Fruit fly (Drosophila melanogaster) whole organism, embryonic: Measurements from ENCODE around the gene CG14631.

ENCODE experiments used
- Awh ChIP-seq: fragments of 200-800 bp; sonication (Bioruptor generic); IDR thresholded peaks from 2 replicates; pipeline ENCODE4, ENCODE4 v1.3.6; 2022; ENCODE audit warnings: missing biosample characterization, missing genetic modification characterization
- BEAF-32 ChIP-seq: fragments of 200-800 bp; sonication (Bioruptor generic); optimal IDR thresholded peaks from 3 replicates; lab custom pipeline; 2017; ENCODE audit warnings: missing biosample characterization, missing genetic modification characterization, mild to moderate bottlenecking, moderate library complexity, missing genetic modification reagents
- Blimp-1 ChIP-seq: fragments of 200-800 bp; sonication (Bioruptor generic); optimal IDR thresholded peaks from 3 replicates; lab custom pipeline; 2018; ENCODE audit warnings: missing biosample characterization, missing genetic modification characterization, mild to moderate bottlenecking, moderate library complexity, missing genetic modification reagents
- CG10267 ChIP-seq: fragments of 200-800 bp; sonication (Bioruptor generic); optimal IDR thresholded peaks from 2 replicates; lab custom pipeline; 2018; ENCODE audit warnings: missing biosample characterization, mild to moderate bottlenecking, missing genetic modification characterization, moderate library complexity
- CG11247 ChIP-seq: fragments of 200-800 bp; sonication (Bioruptor generic); IDR thresholded peaks from 2 replicates; pipeline ENCODE4 v1.3.6; 2022; ENCODE audit warnings: missing biosample characterization, missing genetic modification characterization
- CG13624 ChIP-seq: fragments of 200-800 bp; sonication (Bioruptor generic); optimal IDR thresholded peaks from 2 replicates; lab custom pipeline; 2016; ENCODE audit warnings: missing biosample characterization, missing genetic modification characterization
- CG1603 ChIP-seq: fragments of 200-800 bp; sonication (Bioruptor generic); optimal IDR thresholded peaks from 2 replicates; lab custom pipeline; 2019; ENCODE audit warnings: missing biosample characterization, mild to moderate bottlenecking, missing genetic modification characterization, moderate library complexity
- CG17186 ChIP-seq: fragments of 200-800 bp; sonication (Bioruptor generic); optimal IDR thresholded peaks from 3 replicates; lab custom pipeline; 2017; ENCODE audit warnings: missing biosample characterization, missing genetic modification reagents, missing genetic modification characterization
- CG33557 ChIP-seq: fragments of 200-800 bp; sonication (Bioruptor generic); optimal IDR thresholded peaks from 2 replicates; lab custom pipeline; 2019; ENCODE audit warnings: missing biosample characterization, mild to moderate bottlenecking, missing genetic modification characterization, moderate library complexity
- CG4617 ChIP-seq: fragments of 200-800 bp; sonication (Bioruptor generic); optimal IDR thresholded peaks from 3 replicates; lab custom pipeline; 2016; ENCODE audit warnings: missing biosample characterization, missing genetic modification characterization, borderline replicate concordance
- CG6175 ChIP-seq: fragments of 200-800 bp; sonication (Bioruptor generic); IDR thresholded peaks from 3 replicates; pipeline ENCODE4 v1.3.6; 2022; ENCODE audit warnings: missing biosample characterization, missing genetic modification characterization
- CG7839 ChIP-seq: fragments of 200-800 bp; sonication (Bioruptor generic); optimal IDR thresholded peaks from 3 replicates; lab custom pipeline; 2018; ENCODE audit warnings: missing biosample characterization, mild to moderate bottlenecking, missing genetic modification characterization, moderate library complexity
- CG8281 ChIP-seq: fragments of 200-800 bp; sonication (Bioruptor generic); optimal IDR thresholded peaks from 2 replicates; lab custom pipeline; 2018; ENCODE audit warnings: missing biosample characterization, mild to moderate bottlenecking, missing genetic modification characterization, moderate library complexity
- CG9797 ChIP-seq: fragments of 200-800 bp; sonication (Bioruptor generic); optimal IDR thresholded peaks from 3 replicates; lab custom pipeline; 2018; ENCODE audit warnings: missing biosample characterization, mild to moderate bottlenecking, missing genetic modification characterization
- Dbx ChIP-seq: fragments of 200-800 bp; sonication (Bioruptor generic); IDR thresholded peaks from 3 replicates; pipeline ENCODE4 v1.3.6; 2022; ENCODE audit warnings: missing biosample characterization, missing genetic modification characterization
- Dll ChIP-seq: fragments of 200-800 bp; sonication (Bioruptor generic); IDR thresholded peaks from 4 replicates; pipeline ENCODE4 v1.3.6; 2022; ENCODE audit warnings: missing biosample characterization, missing genetic modification characterization; ENCODE audit not compliant: partially characterized antibody
- Doc3 ChIP-seq: fragments of 200-800 bp; sonication (Bioruptor generic); IDR thresholded peaks from 3 replicates; pipeline ENCODE4 v1.3.6; 2022; ENCODE audit warnings: missing biosample characterization, missing genetic modification characterization; ENCODE audit not compliant: partially characterized antibody
- Dref ChIP-seq: fragments of 200-800 bp; sonication (Bioruptor generic); IDR thresholded peaks from 2 replicates; pipeline ENCODE4 v1.3.6; 2022; ENCODE audit warnings: missing biosample characterization, missing genetic modification characterization
- E2f2 ChIP-seq: fragments of 200-800 bp; sonication (Bioruptor generic); IDR thresholded peaks from 2 replicates; pipeline ENCODE4 v1.3.6; 2022; ENCODE audit warnings: missing biosample characterization, missing genetic modification characterization
- Fer2 ChIP-seq: fragments of 200-800 bp; sonication (Bioruptor generic); optimal IDR thresholded peaks from 2 replicates; lab custom pipeline; 2018; ENCODE audit warnings: missing biosample characterization, mild to moderate bottlenecking, missing genetic modification characterization, moderate library complexity
- HHEX ChIP-seq: fragments of 200-800 bp; sonication (Bioruptor generic); optimal IDR thresholded peaks from 3 replicates; lab custom pipeline; 2017; ENCODE audit warnings: missing biosample characterization, mild to moderate bottlenecking, missing genetic modification characterization, missing genetic modification reagents
- HLH4C ChIP-seq: fragments of 200-800 bp; sonication (Bioruptor generic); IDR thresholded peaks from 3 replicates; pipeline ENCODE4 v1.3.6; 2022; ENCODE audit warnings: missing biosample characterization, missing genetic modification characterization; ENCODE audit not compliant: partially characterized antibody
- Hand ChIP-seq: fragments of 200-800 bp; sonication (Bioruptor generic); optimal IDR thresholded peaks from 2 replicates; lab custom pipeline; 2017; ENCODE audit warnings: mild to moderate bottlenecking, missing biosample characterization, missing genetic modification reagents, missing genetic modification characterization
- Lhr ChIP-seq: fragments of 200-800 bp; sonication (Bioruptor generic); optimal IDR thresholded peaks from 3 replicates; lab custom pipeline; 2017; ENCODE audit warnings: mild to moderate bottlenecking, missing biosample characterization, missing genetic modification reagents, missing genetic modification characterization
- MESR4 ChIP-seq: fragments of 200-800 bp; sonication (Bioruptor generic); optimal IDR thresholded peaks from 2 replicates; lab custom pipeline; 2018; ENCODE audit warnings: missing biosample characterization, mild to moderate bottlenecking, missing genetic modification characterization, moderate library complexity
- Myb ChIP-seq: fragments of 200-800 bp; sonication (Bioruptor generic); optimal IDR thresholded peaks from 2 replicates; lab custom pipeline; 2016; ENCODE audit warnings: missing biosample characterization, missing genetic modification characterization
- Nf-YB ChIP-seq: fragments of 200-800 bp; sonication (Bioruptor generic); optimal IDR thresholded peaks from 3 replicates; lab custom pipeline; 2019; ENCODE audit warnings: missing biosample characterization, mild to moderate bottlenecking, missing genetic modification characterization, moderate library complexity
- Nf-YC ChIP-seq: fragments of 200-800 bp; optimal IDR thresholded peaks from 3 replicates; lab custom pipeline; 2019; ENCODE audit warnings: missing biosample characterization, mild to moderate bottlenecking, missing genetic modification characterization, moderate library complexity
- Pdp1 ChIP-seq, 2 experiments: fragments of 200-800 bp; sonication (Bioruptor generic); optimal IDR thresholded peaks; 3 replicates each; lab custom pipeline; 2016; ENCODE audit warnings: missing biosample characterization in 2 of 2, missing genetic modification characterization in 2 of 2, mild to moderate bottlenecking in 1 of 2, moderate library complexity in 1 of 2
- Sry-β ChIP-seq: fragments of 200-800 bp; sonication (Bioruptor generic); optimal IDR thresholded peaks from 2 replicates; lab custom pipeline; 2018; ENCODE audit warnings: missing biosample characterization, mild to moderate bottlenecking, missing genetic modification characterization, moderate library complexity
- Sry-δ ChIP-seq: fragments of 200-800 bp; sonication (Bioruptor generic); optimal IDR thresholded peaks from 2 replicates; lab custom pipeline; 2016; ENCODE audit warnings: missing biosample characterization, missing genetic modification characterization
- Usf ChIP-seq: fragments of 200-800 bp; sonication (Bioruptor generic); optimal IDR thresholded peaks from 2 replicates; lab custom pipeline; 2017; ENCODE audit warnings: missing genotype, missing biosample characterization, missing genetic modification characterization
- YL-1 ChIP-seq: fragments of 200-800 bp; sonication (Bioruptor generic); optimal IDR thresholded peaks from 3 replicates; lab custom pipeline; 2017; ENCODE audit warnings: missing biosample characterization, mild to moderate bottlenecking, missing genetic modification characterization
- ato ChIP-seq: fragments of 200-800 bp; sonication (Bioruptor generic); IDR thresholded peaks from 2 replicates; pipeline ENCODE4 v1.3.6; 2022; ENCODE audit warnings: missing biosample characterization, missing genetic modification characterization; ENCODE audit not compliant: partially characterized antibody
- az2 ChIP-seq: fragments of 200-800 bp; sonication (Bioruptor generic); optimal IDR thresholded peaks from 3 replicates; lab custom pipeline; 2016; ENCODE audit warnings: missing biosample characterization, missing genetic modification characterization
- crp ChIP-seq, 2 experiments: fragments of 200-800 bp; sonication (Bioruptor generic); optimal IDR thresholded peaks; 2 replicates in 1 of 2; 3 replicates in 1 of 2; lab custom pipeline; 2017; ENCODE audit warnings: missing biosample characterization in 2 of 2, missing genetic modification characterization in 2 of 2, mild to moderate bottlenecking in 1 of 2, moderate library complexity in 1 of 2
- disco-r ChIP-seq: fragments of 200-800 bp; sonication (Bioruptor generic); optimal IDR thresholded peaks from 2 replicates; lab custom pipeline; 2016; ENCODE audit warnings: missing biosample characterization, missing genetic modification characterization
- fru ChIP-seq: fragments of >200 bp; optimal IDR thresholded peaks from 2 replicates; lab custom pipeline; 2017
- gcm ChIP-seq: fragments of 200-800 bp; sonication (Bioruptor generic); optimal IDR thresholded peaks from 2 replicates; lab custom pipeline; 2019; ENCODE audit warnings: missing biosample characterization, mild to moderate bottlenecking, missing genetic modification characterization, moderate library complexity
- gfzf ChIP-seq: fragments of 200-800 bp; sonication (Bioruptor generic); optimal IDR thresholded peaks from 2 replicates; lab custom pipeline; 2016; ENCODE audit warnings: missing biosample characterization, mild to moderate bottlenecking, missing genetic modification characterization, moderate library complexity
- gro ChIP-seq: fragments of 200-800 bp; sonication (Bioruptor generic); optimal IDR thresholded peaks from 2 replicates; lab custom pipeline; 2016; ENCODE audit warnings: missing biosample characterization, missing genetic modification characterization
- hkb ChIP-seq, 2 experiments: fragments of 200-800 bp in 1 of 2; fragments of >200 bp in 1 of 2; sonication (Bioruptor generic) in 1 of 2; IDR thresholded peaks in 1 of 2; optimal IDR thresholded peaks in 1 of 2; 2 replicates each; pipeline versions ENCODE4 v1.3.6 to Lab custom; 2017 to 2022; ENCODE audit warnings: missing biosample characterization in 1 of 2, missing genetic modification characterization in 1 of 2
- sisA ChIP-seq: fragments of 200-800 bp; sonication (Bioruptor generic); IDR thresholded peaks from 2 replicates; pipeline ENCODE4 v1.3.6; 2022; ENCODE audit warnings: missing biosample characterization, missing genetic modification characterization
- stwl ChIP-seq: fragments of 200-800 bp; sonication (Bioruptor generic); optimal IDR thresholded peaks from 3 replicates; lab custom pipeline; 2018; ENCODE audit warnings: missing biosample characterization, mild to moderate bottlenecking, missing genetic modification characterization, moderate library complexity
- tna ChIP-seq: fragments of 200-800 bp; sonication (Bioruptor generic); IDR thresholded peaks from 2 replicates; pipeline ENCODE4 v1.3.6; 2022; ENCODE audit warnings: missing biosample characterization, missing genetic modification characterization; ENCODE audit not compliant: partially characterized antibody
- toy ChIP-seq: fragments of 200-800 bp; sonication (Bioruptor generic); IDR thresholded peaks from 2 replicates; pipeline ENCODE4 v1.3.6; 2022; ENCODE audit warnings: missing biosample characterization, missing genetic modification characterization
- trem ChIP-seq: fragments of 200-800 bp; optimal IDR thresholded peaks from 3 replicates; lab custom pipeline; 2019; ENCODE audit warnings: missing biosample characterization, mild to moderate bottlenecking, missing genetic modification characterization, moderate library complexity
- twi ChIP-seq: fragments of 200-800 bp; optimal IDR thresholded peaks from 2 replicates; lab custom pipeline; 2019; ENCODE audit warnings: missing biosample characterization, mild to moderate bottlenecking, missing genetic modification characterization, moderate library complexity
- zfh2 ChIP-seq: fragments of 200-800 bp; sonication (Bioruptor generic); optimal IDR thresholded peaks from 2 replicates; lab custom pipeline; 2016; ENCODE audit warnings: missing biosample characterization, missing genetic modification characterization

The CG14631 gene

dm6 chrX:1030478-1030877 is 18.6 kb downstream of the CG14631 start, which contains the start of the genes Cdc45 and Rpp21 (continued):
- TF ChIP-seq Dll (GFP tag; lab: Robert Waterston, UW), result peak; percentile 61; the same call in 2 of the 4 replicates
- TF ChIP-seq MESR4 (GFP tag; lab: Kevin White, UChicago), result peak; percentile 5
- peak; percentile 78 for TF ChIP-seq Nf-YC (tag; lab: Kevin White, UChicago)
- TF ChIP-seq gro, result no peak
- TF ChIP-seq BEAF-32 (GFP tag; lab: Kevin White, UChicago), result peak; percentile 59
- no peak for TF ChIP-seq Hand
- peak; percentile 86 for TF ChIP-seq gfzf (GFP tag; lab: Kevin White, UChicago)
- no peak for TF ChIP-seq CG11247 (GFP tag; lab: Robert Waterston, UW)
- peak; percentile 86 for TF ChIP-seq CG9797 (GFP tag; lab: Kevin White, UChicago)
- no peak for TF ChIP-seq Fer2 (tag; lab: Kevin White, UChicago)
- TF ChIP-seq CG7839 (tag; lab: Kevin White, UChicago), result no peak
- TF ChIP-seq Pdp1 (GFP tag; optimal IDR thresholded peaks at IDR 0.05; lab: Kevin White, UChicago), result peak in 1 of 2 experiments; percentile 35
- no peak for TF ChIP-seq Awh (GFP tag; lab: Robert Waterston, UW)
- TF ChIP-seq crp (GFP tag; optimal IDR thresholded peaks at IDR 0.05; lab: Kevin White, UChicago), result peak; percentile 32 to 86
- peak; percentile 49 for TF ChIP-seq trem
- TF ChIP-seq az2, result no peak
- TF ChIP-seq disco-r (GFP tag; lab: Kevin White, UChicago), result no peak
- TF ChIP-seq Sry-β (GFP tag; lab: Kevin White, UChicago), result no peak
- TF ChIP-seq zfh2 (GFP tag; lab: Kevin White, UChicago), result no peak
- TF ChIP-seq tna, result no peak
- peak; percentile 36 for TF ChIP-seq stwl
- no peak for TF ChIP-seq toy
- no peak for TF ChIP-seq gcm (GFP tag; lab: Kevin White, UChicago)
- TF ChIP-seq HLH4C (GFP tag; lab: Robert Waterston, UW), result 0 out of 3 replicates have a peak, but pooled peaks have one; percentile 28
- peak; percentile 12 for TF ChIP-seq hkb (optimal IDR thresholded peaks at IDR 0.05; lab: Kevin White, UChicago)
- no peak for TF ChIP-seq hkb (GFP tag; IDR thresholded peaks at IDR 0.05; lab: Robert Waterston, UW)
- TF ChIP-seq CG13624, result peak; percentile 20
- TF ChIP-seq Nf-YB (GFP tag; lab: Kevin White, UChicago), result peak; percentile 42
- peak; percentile 46 for TF ChIP-seq Myb (GFP tag; lab: Kevin White, UChicago)
- TF ChIP-seq CG33557 (GFP tag; lab: Kevin White, UChicago), result no peak
- peak; percentile 55 for TF ChIP-seq CG17186 (GFP tag; lab: Kevin White, UChicago)
- TF ChIP-seq CG10267 (tag; lab: Kevin White, UChicago), result peak; percentile 34
- no peak for TF ChIP-seq CG8281 (tag; lab: Kevin White, UChicago)
- 0 out of 3 replicates have a peak, but pooled peaks have one; percentile 9 for TF ChIP-seq Dbx (GFP tag; lab: Robert Waterston, UW)
- no peak for TF ChIP-seq fru
- peak; percentile 89 for TF ChIP-seq E2f2 (GFP tag; lab: Robert Waterston, UW)
- TF ChIP-seq Sry-δ (GFP tag; lab: Kevin White, UChicago), result peak; percentile 63
- peak; percentile 37 for TF ChIP-seq Blimp-1 (GFP tag; lab: Kevin White, UChicago)
- no peak for TF ChIP-seq Usf
- peak; percentile 31 for TF ChIP-seq CG4617
- TF ChIP-seq twi (tag; lab: Kevin White, UChicago), result peak; percentile 34
- TF ChIP-seq HHEX (GFP tag; lab: Kevin White, UChicago), result no peak
- TF ChIP-seq CG1603 (tag; lab: Kevin White, UChicago), result peak; percentile 52
- TF ChIP-seq Dref, result no peak
- TF ChIP-seq YL-1 (GFP tag; lab: Kevin White, UChicago), result peak; percentile 53
- no peak for TF ChIP-seq CG6175 (GFP tag; lab: Robert Waterston, UW)
- no peak for TF ChIP-seq ato (GFP tag; lab: Robert Waterston, UW)
- peak; percentile 33 for TF ChIP-seq Lhr (GFP tag; lab: Kevin White, UChicago)
- 0 out of 3 replicates have a peak, but pooled peaks have one; percentile 33 for TF ChIP-seq Doc3 (GFP tag; lab: Robert Waterston, UW)
- no peak for TF ChIP-seq sisA (GFP tag; lab: Robert Waterston, UW)
